Fruit fly (Drosophila melanogaster) whole organism, prepupa: ENCODE measurements around the gene CG11837.

Experiments used
- Blimp-1 ChIP-seq: fragments of 200-800 bp; sonication (Bioruptor generic); optimal IDR thresholded peaks from 3 replicates; lab custom pipeline; 2017; ENCODE audit warnings: missing biosample characterization, missing genetic modification characterization, mild to moderate bottlenecking, moderate library complexity, missing genetic modification reagents
- CG10631 ChIP-seq: fragments of 200-800 bp; sonication (Bioruptor generic); optimal IDR thresholded peaks from 2 replicates; lab custom pipeline; 2016; ENCODE audit warnings: missing biosample characterization, missing genetic modification characterization
- CG10669 ChIP-seq: fragments of 200-800 bp; sonication (Bioruptor generic); optimal IDR thresholded peaks from 3 replicates; lab custom pipeline; 2018; ENCODE audit warnings: missing biosample characterization, mild to moderate bottlenecking, missing genetic modification characterization, moderate library complexity
- CG11294 ChIP-seq: fragments of 200-800 bp; sonication (Bioruptor generic); IDR thresholded peaks from 2 replicates; pipeline ENCODE4 v1.3.6; 2022; ENCODE audit warnings: missing biosample characterization, missing genetic modification characterization
- CG11762 ChIP-seq: fragments of 200-800 bp; sonication (Bioruptor generic); optimal IDR thresholded peaks from 3 replicates; lab custom pipeline; 2016; ENCODE audit warnings: missing biosample characterization, missing genetic modification characterization; ENCODE audit not compliant: insufficient read depth
- CG15336 ChIP-seq: fragments of 200-800 bp; sonication (Bioruptor generic); IDR thresholded peaks from 2 replicates; pipeline ENCODE4 v1.3.6; 2022; ENCODE audit warnings: missing biosample characterization, missing genetic modification characterization
- CG1621 ChIP-seq: fragments of 200-800 bp; sonication (Bioruptor generic); optimal IDR thresholded peaks from 3 replicates; lab custom pipeline; 2018; ENCODE audit warnings: missing biosample characterization, mild to moderate bottlenecking, missing genetic modification characterization
- CG16779 ChIP-seq: fragments of 200-800 bp; sonication (Bioruptor generic); optimal IDR thresholded peaks from 3 replicates; lab custom pipeline; 2017; ENCODE audit warnings: missing biosample characterization, mild to moderate bottlenecking, missing genetic modification characterization
- CG3032 ChIP-seq: fragments of 200-800 bp; optimal IDR thresholded peaks from 2 replicates; lab custom pipeline; 2019; ENCODE audit warnings: missing biosample characterization, mild to moderate bottlenecking, missing genetic modification characterization, moderate library complexity
- CG32006 ChIP-seq: fragments of 200-800 bp; sonication (Bioruptor generic); optimal IDR thresholded peaks from 3 replicates; lab custom pipeline; 2017; ENCODE audit warnings: missing biosample characterization, mild to moderate bottlenecking, missing genetic modification characterization
- CG34406 ChIP-seq: fragments of 200-800 bp; sonication (Bioruptor generic); optimal IDR thresholded peaks from 3 replicates; lab custom pipeline; 2016; ENCODE audit warnings: missing biosample characterization, missing genetic modification characterization
- CG3919 ChIP-seq: fragments of 200-800 bp; sonication (Bioruptor generic); optimal IDR thresholded peaks from 3 replicates; lab custom pipeline; 2016; ENCODE audit warnings: missing biosample characterization, missing genetic modification characterization
- CG4318 ChIP-seq: fragments of 200-800 bp; sonication (Bioruptor generic); optimal IDR thresholded peaks from 3 replicates; lab custom pipeline; 2017; ENCODE audit warnings: missing biosample characterization, mild to moderate bottlenecking, missing genetic modification characterization
- CG6163 ChIP-seq: fragments of 200-800 bp; sonication (Bioruptor generic); IDR thresholded peaks from 3 replicates; pipeline ENCODE4 v1.3.6; 2022; ENCODE audit warnings: missing biosample characterization, missing genetic modification characterization
- CG6808 ChIP-seq: fragments of 200-800 bp; sonication (Bioruptor generic); optimal IDR thresholded peaks from 3 replicates; lab custom pipeline; 2017; ENCODE audit warnings: missing biosample characterization, missing genetic modification characterization, mild to moderate bottlenecking, moderate library complexity, missing genetic modification reagents
- CG8119 ChIP-seq: fragments of 200-800 bp; sonication (Bioruptor generic); IDR thresholded peaks from 3 replicates; pipeline ENCODE4 v1.3.6; 2022; ENCODE audit warnings: missing biosample characterization, missing genetic modification characterization
- CG8632 ChIP-seq: fragments of 200-800 bp; sonication (Bioruptor generic); optimal IDR thresholded peaks from 3 replicates; lab custom pipeline; 2016; ENCODE audit warnings: missing biosample characterization, missing genetic modification characterization
- CG9139 ChIP-seq: fragments of 200-800 bp; sonication (Bioruptor generic); optimal IDR thresholded peaks from 3 replicates; lab custom pipeline; 2017; ENCODE audit warnings: missing biosample characterization, mild to moderate bottlenecking, missing genetic modification characterization
- Eip75B ChIP-seq: fragments of 200-800 bp; sonication (Bioruptor generic); optimal IDR thresholded peaks from 3 replicates; lab custom pipeline; 2016; ENCODE audit warnings: missing biosample characterization, missing genetic modification characterization
- Eip78C ChIP-seq: fragments of 200-800 bp; sonication (Bioruptor generic); peaks from one replicate; lab custom pipeline; 2016; ENCODE audit warnings: missing biosample characterization, missing genetic modification characterization
- Ets21C ChIP-seq: fragments of 200-800 bp; sonication (Bioruptor generic); optimal IDR thresholded peaks from 3 replicates; lab custom pipeline; 2016; ENCODE audit warnings: missing biosample characterization, missing genetic modification characterization
- Ets96B ChIP-seq: fragments of 200-800 bp; optimal IDR thresholded peaks from 2 replicates; lab custom pipeline; 2019; ENCODE audit warnings: missing biosample characterization, mild to moderate bottlenecking, missing genetic modification characterization, moderate library complexity
- Hr38 ChIP-seq: sonication (Bioruptor generic); optimal IDR thresholded peaks from 2 replicates; lab custom pipeline; 2016; ENCODE audit warnings: missing biosample characterization, missing genetic modification characterization
- Hr4 ChIP-seq: fragments of 200-800 bp; sonication (Bioruptor generic); optimal IDR thresholded peaks from 3 replicates; lab custom pipeline; 2016; ENCODE audit warnings: missing biosample characterization, missing genetic modification characterization
- Lpt ChIP-seq: fragments of 200-800 bp; sonication (Bioruptor generic); optimal IDR thresholded peaks from 3 replicates; lab custom pipeline; 2016; ENCODE audit warnings: missing biosample characterization, missing genetic modification characterization
- Met ChIP-seq: fragments of 200-800 bp; sonication (Bioruptor generic); optimal IDR thresholded peaks from 3 replicates; lab custom pipeline; 2016; ENCODE audit warnings: missing biosample characterization, missing genetic modification characterization
- OdsH ChIP-seq: fragments of 200-800 bp; sonication (Bioruptor generic); optimal IDR thresholded peaks from 3 replicates; lab custom pipeline; 2016; ENCODE audit warnings: missing biosample characterization, missing genetic modification characterization
- Smox ChIP-seq: fragments of 200-800 bp; sonication (Bioruptor generic); optimal IDR thresholded peaks from 3 replicates; lab custom pipeline; 2016; ENCODE audit warnings: missing biosample characterization, missing genetic modification characterization
- Sox102F ChIP-seq: fragments of 200-800 bp; sonication (Bioruptor generic); optimal IDR thresholded peaks from 2 replicates; lab custom pipeline; 2016; ENCODE audit warnings: missing biosample characterization, mild to moderate bottlenecking, missing genetic modification characterization
- Sox14 ChIP-seq: fragments of 200-800 bp; sonication (Bioruptor generic); optimal IDR thresholded peaks from 3 replicates; lab custom pipeline; 2016; ENCODE audit warnings: missing biosample characterization, missing genetic modification characterization
- achi ChIP-seq: fragments of 200-800 bp; sonication (Bioruptor generic); optimal IDR thresholded peaks from 3 replicates; lab custom pipeline; 2016; ENCODE audit warnings: missing biosample characterization, missing genetic modification characterization
- dsx ChIP-seq: fragments of 200-800 bp; optimal IDR thresholded peaks from 3 replicates; lab custom pipeline; 2019; ENCODE audit warnings: missing biosample characterization, mild to moderate bottlenecking, missing genetic modification characterization, moderate library complexity; ENCODE audit not compliant: poor library complexity, severe bottlenecking
- esn ChIP-seq: fragments of 200-800 bp; sonication (Bioruptor generic); optimal IDR thresholded peaks from 2 replicates; lab custom pipeline; 2016; ENCODE audit warnings: missing biosample characterization, mild to moderate bottlenecking, missing genetic modification characterization, moderate library complexity
- fd85E ChIP-seq: fragments of 200-800 bp; sonication (Bioruptor generic); optimal IDR thresholded peaks from 3 replicates; lab custom pipeline; 2016; ENCODE audit warnings: missing biosample characterization, missing genetic modification characterization
- fkh ChIP-seq: fragments of 200-800 bp; sonication (Bioruptor generic); optimal IDR thresholded peaks from 3 replicates; lab custom pipeline; 2017; ENCODE audit warnings: missing biosample characterization, mild to moderate bottlenecking, missing genetic modification characterization, moderate library complexity
- lz ChIP-seq: fragments of 200-800 bp; sonication (Bioruptor generic); optimal IDR thresholded peaks from 3 replicates; lab custom pipeline; 2016; ENCODE audit warnings: missing biosample characterization, missing genetic modification characterization
- net ChIP-seq: fragments of 200-800 bp; sonication (Bioruptor generic); optimal IDR thresholded peaks from 3 replicates; lab custom pipeline; 2016; ENCODE audit warnings: missing biosample characterization, missing genetic modification characterization
- pdm3 ChIP-seq: fragments of 200-800 bp; sonication (Bioruptor generic); optimal IDR thresholded peaks from 3 replicates; lab custom pipeline; 2016; ENCODE audit warnings: missing biosample characterization, missing genetic modification characterization
- ss ChIP-seq, 2 experiments: fragments of 200-800 bp; sonication (Bioruptor generic); optimal IDR thresholded peaks; 2 replicates in 1 of 2; 3 replicates in 1 of 2; lab custom pipeline; 2017 to 2018; ENCODE audit warnings: mild to moderate bottlenecking in 2 of 2, missing biosample characterization in 2 of 2, missing genetic modification characterization in 2 of 2, moderate library complexity in 1 of 2
- svp ChIP-seq: fragments of 200-800 bp; sonication (Bioruptor generic); peaks from one replicate; lab custom pipeline; 2016; ENCODE audit warnings: missing biosample characterization, missing genetic modification characterization
- topi ChIP-seq: fragments of 200-800 bp; sonication (Bioruptor generic); optimal IDR thresholded peaks from 3 replicates; lab custom pipeline; 2016; ENCODE audit warnings: missing biosample characterization, missing genetic modification characterization
- vri ChIP-seq: fragments of 200-800 bp; sonication (Bioruptor generic); optimal IDR thresholded peaks from 3 replicates; lab custom pipeline; 2016; ENCODE audit warnings: missing biosample characterization, mild to moderate bottlenecking, missing genetic modification characterization

The CG11837 gene

DNA sequence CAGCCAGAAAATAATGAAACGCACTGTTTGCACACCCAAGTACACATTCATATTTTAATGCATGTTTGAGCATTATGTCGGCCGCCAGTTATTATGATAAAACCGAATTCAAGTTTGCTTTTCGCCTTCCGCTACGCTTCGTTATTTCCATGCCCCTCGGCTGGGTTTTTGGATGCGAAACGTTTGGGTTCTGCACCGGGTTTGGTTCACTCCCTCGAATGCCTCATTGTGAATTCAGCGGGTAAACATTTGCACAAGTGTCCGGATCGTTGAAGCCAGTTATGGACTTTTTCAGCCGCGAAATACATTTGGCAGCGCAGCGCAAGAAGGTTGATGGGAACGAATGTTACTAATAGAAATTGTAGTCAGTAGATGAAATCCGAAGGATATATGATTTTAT, 21.8 kb downstream of the CG11837 start:
- TF ChIP-seq Blimp-1 (no peak), vri (GFP tag; lab: Kevin White, UChicago) (peak; percentile 17), CG10669 (GFP tag; lab: Kevin White, UChicago) (no peak), lz (GFP tag; lab: Kevin White, UChicago) (no peak), CG8119 (no peak), svp (GFP tag; lab: Kevin White, UChicago) (peak; percentile 40), CG9139 (no peak), fkh (GFP tag; lab: Kevin White, UChicago) (peak; percentile 66)

DNA sequence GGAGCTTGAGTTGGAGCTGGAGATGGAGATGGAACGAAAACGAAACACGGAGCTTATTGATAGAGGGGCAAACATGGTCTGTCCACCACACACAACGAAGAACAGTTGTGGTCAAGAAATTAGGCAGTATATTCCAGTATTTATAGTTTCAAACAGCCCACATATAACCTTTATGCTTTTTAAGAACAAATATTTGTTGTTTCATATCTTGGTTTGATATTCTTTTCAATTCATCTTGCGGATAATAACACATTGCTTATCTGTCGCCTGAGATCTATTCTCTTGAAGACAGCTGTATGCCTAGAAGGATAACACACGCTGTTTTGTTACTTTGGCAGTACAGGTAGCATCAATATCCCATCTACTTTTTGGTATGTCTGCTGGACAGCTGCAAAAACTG, 23.5 kb downstream of the CG11837 start:
- TF ChIP-seq Sox14 (GFP tag; lab: Kevin White, UChicago): peak; percentile 40
- TF ChIP-seq CG8632 (GFP tag; lab: Kevin White, UChicago): no peak
- TF ChIP-seq Eip78C (GFP tag; lab: Kevin White, UChicago): peak; percentile 65
- TF ChIP-seq achi (GFP tag; lab: Kevin White, UChicago): peak; percentile 12
- TF ChIP-seq CG32006 (GFP tag; lab: Kevin White, UChicago): peak; percentile 19
- TF ChIP-seq esn: no peak
- peak; percentile 35 for TF ChIP-seq dsx (GFP tag; lab: Kevin White, UChicago)
- TF ChIP-seq topi (GFP tag; lab: Kevin White, UChicago): no peak
- no peak for TF ChIP-seq Sox102F (GFP tag; lab: Kevin White, UChicago)
- no peak for TF ChIP-seq Hr38 (GFP tag; lab: Kevin White, UChicago)
- no peak for TF ChIP-seq CG11294 (GFP tag; lab: Robert Waterston, UW)
- TF ChIP-seq CG4318 (GFP tag; lab: Kevin White, UChicago): no peak
- TF ChIP-seq CG6808: peak; percentile 14
- TF ChIP-seq CG6163 (GFP tag; lab: Robert Waterston, UW): peak; percentile 63; the same call in 2 of the 3 replicates
- TF ChIP-seq net (GFP tag; lab: Kevin White, UChicago): no peak
- peak; percentile 52 for TF ChIP-seq Lpt (GFP tag; lab: Kevin White, UChicago)
- peak; percentile 34 for TF ChIP-seq CG3919
- peak in 1 of 2 experiments; percentile 17 for TF ChIP-seq ss (GFP tag; optimal IDR thresholded peaks at IDR 0.05; lab: Kevin White, UChicago)
- TF ChIP-seq Ets96B (tag; lab: Kevin White, UChicago): peak; percentile 52
- TF ChIP-seq CG16779 (tag; lab: Kevin White, UChicago): no peak
- TF ChIP-seq CG1621: no peak
- TF ChIP-seq pdm3 (GFP tag; lab: Kevin White, UChicago): no peak
- no peak for TF ChIP-seq Hr4 (GFP tag; lab: Kevin White, UChicago)
- peak; percentile 24 for TF ChIP-seq CG10669 (GFP tag; lab: Kevin White, UChicago)
- TF ChIP-seq OdsH: peak; percentile 22
- no peak for TF ChIP-seq Ets21C (GFP tag; lab: Kevin White, UChicago)
- TF ChIP-seq Eip75B (GFP tag; lab: Kevin White, UChicago): peak; percentile 21
- TF ChIP-seq CG34406 (GFP tag; lab: Kevin White, UChicago): no peak
- no peak for TF ChIP-seq CG11762 (GFP tag; lab: Kevin White, UChicago)
- 0 out of 3 replicates have a peak, but pooled peaks have one; percentile 27 for TF ChIP-seq CG8119
- 0 out of 2 replicates have a peak, but pooled peaks have one; percentile 8 for TF ChIP-seq CG15336 (GFP tag; lab: Robert Waterston, UW)
- no peak for TF ChIP-seq fd85E
- TF ChIP-seq CG10631 (GFP tag; lab: Kevin White, UChicago): peak; percentile 5
- no peak for TF ChIP-seq Smox
- no peak for TF ChIP-seq Met (GFP tag; lab: Kevin White, UChicago)
- TF ChIP-seq CG3032 (tag; lab: Kevin White, UChicago): peak; percentile 43
- TF ChIP-seq, all 60 proteins: peak for 18
